Fruit fly (Drosophila melanogaster) whole organism, embryonic: ENCODE measurements around the gene Ing5.

Experiments
- CG1024 ChIP-seq: fragments of 200-800 bp; sonication (Bioruptor generic); IDR thresholded peaks from 2 replicates; pipeline ENCODE4 v1.3.6; 2022; ENCODE audit warnings: missing biosample characterization, missing genetic modification characterization
- CG10462 ChIP-seq: fragments of 200-800 bp; sonication (Bioruptor generic); optimal IDR thresholded peaks from 2 replicates; lab custom pipeline; 2016; ENCODE audit warnings: missing biosample characterization, missing genetic modification characterization
- CG11093 ChIP-seq: fragments of 200-800 bp; sonication (Bioruptor generic); IDR thresholded peaks from 3 replicates; pipeline ENCODE4 v1.3.6; 2022; ENCODE audit warnings: missing biosample characterization, missing genetic modification characterization
- CG11504 ChIP-seq: fragments of 200-800 bp; sonication (Bioruptor generic); optimal IDR thresholded peaks from 3 replicates; lab custom pipeline; 2019; ENCODE audit warnings: missing biosample characterization, mild to moderate bottlenecking, missing genetic modification characterization, moderate library complexity
- CG11695 ChIP-seq: fragments of 200-800 bp; sonication (Bioruptor generic); IDR thresholded peaks from 3 replicates; pipeline ENCODE4 v1.3.6; 2022; ENCODE audit warnings: missing biosample characterization, missing genetic modification characterization
- CG12391 ChIP-seq: fragments of 200-800 bp; sonication (Bioruptor generic); optimal IDR thresholded peaks from 3 replicates; lab custom pipeline; 2018; ENCODE audit warnings: missing biosample characterization, mild to moderate bottlenecking, missing genetic modification characterization, moderate library complexity
- CG13775 ChIP-seq: fragments of 200-800 bp; sonication (Bioruptor generic); optimal IDR thresholded peaks from 3 replicates; lab custom pipeline; 2017; ENCODE audit warnings: missing biosample characterization, mild to moderate bottlenecking, missing genetic modification characterization
- CG14860 ChIP-seq: fragments of 200-800 bp; sonication (Bioruptor generic); IDR thresholded peaks from 3 replicates; pipeline ENCODE4 v1.3.6; 2022; ENCODE audit warnings: missing biosample characterization, missing genetic modification characterization; ENCODE audit not compliant: partially characterized antibody
- CG15269 ChIP-seq: fragments of 200-800 bp; sonication (Bioruptor generic); optimal IDR thresholded peaks from 2 replicates; lab custom pipeline; 2018; ENCODE audit warnings: missing biosample characterization, mild to moderate bottlenecking, missing genetic modification characterization, moderate library complexity
- CG1603 ChIP-seq: fragments of 200-800 bp; sonication (Bioruptor generic); optimal IDR thresholded peaks from 2 replicates; lab custom pipeline; 2019; ENCODE audit warnings: missing biosample characterization, mild to moderate bottlenecking, missing genetic modification characterization, moderate library complexity
- CG17829 ChIP-seq: fragments of 200-800 bp; optimal IDR thresholded peaks from 2 replicates; lab custom pipeline; 2019; ENCODE audit warnings: missing biosample characterization, mild to moderate bottlenecking, missing genetic modification characterization, moderate library complexity
- CG2678 ChIP-seq: fragments of 200-800 bp; sonication (Bioruptor generic); optimal IDR thresholded peaks from 3 replicates; lab custom pipeline; 2019; ENCODE audit warnings: missing biosample characterization, mild to moderate bottlenecking, missing genetic modification characterization, moderate library complexity
- CG2712 ChIP-seq: fragments of 200-800 bp; optimal IDR thresholded peaks from 3 replicates; lab custom pipeline; 2019; ENCODE audit warnings: missing biosample characterization, mild to moderate bottlenecking, missing genetic modification characterization, moderate library complexity
- CG3065 ChIP-seq: fragments of 200-800 bp; sonication (Bioruptor generic); optimal IDR thresholded peaks from 2 replicates; lab custom pipeline; 2016; ENCODE audit warnings: missing biosample characterization, missing genetic modification characterization
- CG31441 ChIP-seq: fragments of 200-800 bp; sonication (Bioruptor generic); IDR thresholded peaks from 2 replicates; pipeline ENCODE4 v1.3.6; 2022; ENCODE audit warnings: missing biosample characterization, missing genetic modification characterization
- CG3281 ChIP-seq: fragments of 200-800 bp; sonication (Bioruptor generic); optimal IDR thresholded peaks from 3 replicates; lab custom pipeline; 2017; ENCODE audit warnings: missing biosample characterization, mild to moderate bottlenecking, missing genetic modification characterization
- CG34422 ChIP-seq: fragments of 200-800 bp; sonication (Bioruptor generic); IDR thresholded peaks from 3 replicates; pipeline ENCODE4 v1.3.6; 2022; ENCODE audit warnings: missing biosample characterization, missing genetic modification characterization
- CG7839 ChIP-seq: fragments of 200-800 bp; sonication (Bioruptor generic); optimal IDR thresholded peaks from 3 replicates; lab custom pipeline; 2018; ENCODE audit warnings: missing biosample characterization, mild to moderate bottlenecking, missing genetic modification characterization, moderate library complexity
- CG8388 ChIP-seq: fragments of 200-800 bp; sonication (Bioruptor generic); optimal IDR thresholded peaks from 2 replicates; lab custom pipeline; 2019; ENCODE audit warnings: missing biosample characterization, mild to moderate bottlenecking, missing genetic modification characterization, moderate library complexity
- CG8944 ChIP-seq: fragments of 200-800 bp; sonication (Bioruptor generic); optimal IDR thresholded peaks from 3 replicates; lab custom pipeline; 2016; ENCODE audit warnings: missing biosample characterization, missing genetic modification characterization
- CTCF ChIP-seq: fragments of 200-800 bp; sonication (Bioruptor generic); optimal IDR thresholded peaks from 2 replicates; lab custom pipeline; 2017; ENCODE audit warnings: missing biosample characterization, mild to moderate bottlenecking, missing genetic modification characterization, moderate library complexity
- Deaf1 ChIP-seq: fragments of 200-800 bp; optimal IDR thresholded peaks from 3 replicates; lab custom pipeline; 2019; ENCODE audit warnings: missing biosample characterization, mild to moderate bottlenecking, missing genetic modification characterization, moderate library complexity
- Drgx ChIP-seq: fragments of 200-800 bp; sonication (Bioruptor generic); IDR thresholded peaks from 2 replicates; pipeline ENCODE4 v1.3.6; 2022; ENCODE audit warnings: missing biosample characterization, missing genetic modification characterization
- Gsc ChIP-seq: fragments of 200-800 bp; sonication (Bioruptor generic); IDR thresholded peaks from 2 replicates; pipeline ENCODE4 v1.3.6; 2022; ENCODE audit warnings: missing biosample characterization, missing genetic modification characterization
- HLHmδ ChIP-seq: fragments of 200-800 bp; sonication (Bioruptor generic); optimal IDR thresholded peaks from 2 replicates; lab custom pipeline; 2018; ENCODE audit warnings: missing biosample characterization, mild to moderate bottlenecking, missing genetic modification characterization, moderate library complexity
- HmgZ ChIP-seq: fragments of 200-800 bp; sonication (Bioruptor generic); optimal IDR thresholded peaks from 2 replicates; lab custom pipeline; 2018; ENCODE audit warnings: missing biosample characterization, mild to moderate bottlenecking, missing genetic modification characterization
- Hr51 ChIP-seq, 2 experiments: fragments of 200-800 bp; sonication (Bioruptor generic); optimal IDR thresholded peaks; 2 replicates in 1 of 2; 3 replicates in 1 of 2; lab custom pipeline; 2016 to 2018; ENCODE audit warnings: missing biosample characterization in 2 of 2, missing genetic modification characterization in 2 of 2, mild to moderate bottlenecking in 1 of 2, moderate library complexity in 1 of 2
- Meics ChIP-seq: fragments of 200-800 bp; sonication (Bioruptor generic); optimal IDR thresholded peaks from 2 replicates; lab custom pipeline; 2017; ENCODE audit warnings: missing biosample characterization, mild to moderate bottlenecking, missing genetic modification characterization
- Neu2 ChIP-seq: fragments of 200-800 bp; sonication (Bioruptor generic); optimal IDR thresholded peaks from 3 replicates; lab custom pipeline; 2016; ENCODE audit warnings: missing biosample characterization, missing genetic modification characterization, borderline replicate concordance
- Pdp1 ChIP-seq, 2 experiments: fragments of 200-800 bp; sonication (Bioruptor generic); optimal IDR thresholded peaks; 3 replicates each; lab custom pipeline; 2016; ENCODE audit warnings: missing biosample characterization in 2 of 2, missing genetic modification characterization in 2 of 2, mild to moderate bottlenecking in 1 of 2, moderate library complexity in 1 of 2
- Rfx ChIP-seq: fragments of 200-800 bp; sonication (Bioruptor generic); IDR thresholded peaks from 2 replicates; pipeline ENCODE4 v1.3.6; 2022; ENCODE audit warnings: missing biosample characterization, missing genetic modification characterization
- Sox102F ChIP-seq: fragments of 200-800 bp; sonication (Bioruptor generic); optimal IDR thresholded peaks from 2 replicates; lab custom pipeline; 2018; ENCODE audit warnings: missing biosample characterization, mild to moderate bottlenecking, missing genetic modification characterization, moderate library complexity
- Vsx1 ChIP-seq: fragments of 200-800 bp; sonication (Bioruptor generic); optimal IDR thresholded peaks from 2 replicates; lab custom pipeline; 2017; ENCODE audit warnings: missing biosample characterization, mild to moderate bottlenecking, missing genetic modification characterization, missing genetic modification reagents
- bcd ChIP-seq: fragments of 200-800 bp; sonication (Bioruptor generic); optimal IDR thresholded peaks from 2 replicates; lab custom pipeline; 2017; ENCODE audit warnings: missing biosample characterization, mild to moderate bottlenecking, missing genetic modification characterization
- dimm ChIP-seq: fragments of 200-800 bp; sonication (Bioruptor generic); IDR thresholded peaks from 2 replicates; pipeline ENCODE4 v1.3.6; 2022; ENCODE audit warnings: missing biosample characterization, missing genetic modification characterization
- dmrt99B ChIP-seq: fragments of 200-800 bp; sonication (Bioruptor generic); optimal IDR thresholded peaks from 2 replicates; lab custom pipeline; 2018; ENCODE audit warnings: missing biosample characterization, mild to moderate bottlenecking, missing genetic modification characterization, moderate library complexity
- gem ChIP-seq: fragments of 200-800 bp; sonication (Bioruptor generic); optimal IDR thresholded peaks from 2 replicates; lab custom pipeline; 2019; ENCODE audit warnings: missing biosample characterization, mild to moderate bottlenecking, missing genetic modification characterization, moderate library complexity
- grau ChIP-seq: fragments of 200-800 bp; optimal IDR thresholded peaks from 3 replicates; lab custom pipeline; 2019; ENCODE audit warnings: missing biosample characterization, mild to moderate bottlenecking, missing genetic modification characterization, moderate library complexity
- hkb ChIP-seq, 2 experiments: fragments of 200-800 bp in 1 of 2; fragments of >200 bp in 1 of 2; sonication (Bioruptor generic) in 1 of 2; IDR thresholded peaks in 1 of 2; optimal IDR thresholded peaks in 1 of 2; 2 replicates each; pipeline versions ENCODE4 v1.3.6 to Lab custom; 2017 to 2022; ENCODE audit warnings: missing biosample characterization in 1 of 2, missing genetic modification characterization in 1 of 2
- mirr ChIP-seq: fragments of 200-800 bp; sonication (Bioruptor generic); optimal IDR thresholded peaks from 3 replicates; lab custom pipeline; 2018; ENCODE audit warnings: missing biosample characterization, mild to moderate bottlenecking, missing genetic modification characterization
- pnt ChIP-seq: fragments of 200-800 bp; sonication (Bioruptor generic); optimal IDR thresholded peaks from 3 replicates; lab custom pipeline; 2016; ENCODE audit warnings: missing biosample characterization, missing genetic modification characterization
- pum ChIP-seq: fragments of 200-800 bp; sonication (Bioruptor generic); optimal IDR thresholded peaks from 2 replicates; lab custom pipeline; 2016; ENCODE audit warnings: missing biosample characterization, missing genetic modification characterization
- rib ChIP-seq: fragments of 200-800 bp; sonication (Bioruptor generic); IDR thresholded peaks from 2 replicates; pipeline ENCODE4 v1.3.6; 2022; ENCODE audit warnings: missing biosample characterization, missing genetic modification characterization
- row ChIP-seq: fragments of 200-800 bp; sonication (Bioruptor generic); IDR thresholded peaks from 3 replicates; pipeline ENCODE4 v1.3.6; 2022; ENCODE audit warnings: missing biosample characterization, missing genetic modification characterization
- sens ChIP-seq: fragments of 200-800 bp; sonication (Bioruptor generic); peaks from one replicate; lab custom pipeline; 2016; ENCODE audit warnings: missing biosample characterization, missing genetic modification characterization
- slbo ChIP-seq: fragments of 200-800 bp; sonication (Bioruptor generic); IDR thresholded peaks from 2 replicates; pipeline ENCODE4 v1.3.6; 2022; ENCODE audit warnings: missing biosample characterization, missing genetic modification characterization
- twi ChIP-seq: fragments of 200-800 bp; optimal IDR thresholded peaks from 2 replicates; lab custom pipeline; 2019; ENCODE audit warnings: missing biosample characterization, mild to moderate bottlenecking, missing genetic modification characterization, moderate library complexity
- unpg ChIP-seq: fragments of 200-800 bp; sonication (Bioruptor generic); optimal IDR thresholded peaks from 3 replicates; lab custom pipeline; 2018; ENCODE audit warnings: missing biosample characterization, mild to moderate bottlenecking, missing genetic modification characterization, moderate library complexity

Ing5 gene

DNA sequence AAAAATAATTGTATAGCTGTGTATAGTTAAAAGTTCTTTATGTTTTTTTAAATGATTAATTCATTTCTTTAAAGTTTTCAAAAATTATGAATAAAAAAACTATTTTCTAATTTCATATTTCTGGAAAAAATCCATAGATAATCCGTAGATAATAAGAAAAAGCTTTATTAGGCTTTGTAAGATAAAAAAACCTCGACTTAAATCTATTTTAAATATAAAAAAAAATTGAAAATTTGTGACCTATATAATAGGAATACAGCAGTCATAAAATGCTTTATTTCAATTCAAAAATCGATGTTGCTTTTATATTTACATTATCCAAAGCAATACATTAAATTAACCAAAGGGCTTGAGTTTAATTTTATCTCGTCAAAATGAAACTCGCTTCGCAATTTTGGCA lies 25.1 kb upstream of the Ing5 start, which contains the start of gene Flad2:
Gene Flad2, plus strand, starts transcription at position 301 of the 400 bp plus-strand sequence.
- TF ChIP-seq CG31441 (no peak), CG2712 (no peak), Vsx1 (GFP tag; lab: Kevin White, UChicago) (no peak), twi (no peak), Gsc (GFP tag; lab: Robert Waterston, UW) (no peak), bcd (GFP tag; lab: Kevin White, UChicago) (no peak), dimm (no peak), CG8388 (GFP tag; lab: Kevin White, UChicago) (no peak), HmgZ (no peak), CG34422 (GFP tag; lab: Robert Waterston, UW) (no peak), CG3065 (GFP tag; lab: Kevin White, UChicago) (no peak), CG17829 (tag; lab: Kevin White, UChicago) (no peak)

dm6 chr2L:13411566-13411965 lies 24.5 kb upstream of the Ing5 start, which contains the start of gene Vm34Ca:
Gene Vm34Ca (minus strand): TSS chr2L:13411631.
- 0 out of 3 replicates have a peak, but pooled peaks have one; percentile 12 for TF ChIP-seq CG14860 (GFP tag; lab: Robert Waterston, UW)
- no peak for TF ChIP-seq CG11093 (GFP tag; lab: Robert Waterston, UW)
- no peak for TF ChIP-seq CG1603 (tag; lab: Kevin White, UChicago)
- TF ChIP-seq CTCF (GFP tag; lab: Kevin White, UChicago) = no peak
- no peak for TF ChIP-seq CG10462 (GFP tag; lab: Kevin White, UChicago)
- no peak for TF ChIP-seq pnt (GFP tag; lab: Kevin White, UChicago)

- TF ChIP-seq Pdp1 (GFP tag; optimal IDR thresholded peaks at IDR 0.05; lab: Kevin White, UChicago) (peak in 1 of 2 experiments; percentile 4), grau (tag; lab: Kevin White, UChicago) (peak; percentile 29), unpg (peak; percentile 17), Deaf1 (tag; lab: Kevin White, UChicago) (peak; percentile 64), rib (GFP tag; lab: Robert Waterston, UW) (no peak), mirr (GFP tag; lab: Kevin White, UChicago) (no peak), gem (tag; lab: Kevin White, UChicago) (peak; percentile 43), Drgx (GFP tag; lab: Robert Waterston, UW) (peak; percentile 28; the same call in 1 of the 2 replicates), CG11504 (tag; lab: Kevin White, UChicago) (peak; percentile 15), hkb (optimal IDR thresholded peaks at IDR 0.05; lab: Kevin White, UChicago) (no peak), hkb (GFP tag; IDR thresholded peaks at IDR 0.05; lab: Robert Waterston, UW) (0 out of 2 replicates have a peak, but pooled peaks have one; percentile 11), CG3281 (peak; percentile 11), row (GFP tag; lab: Robert Waterston, UW) (peak; percentile 53), sens (peak; percentile 86), HLHmδ (GFP tag; lab: Kevin White, UChicago) (no peak), CG15269 (tag; lab: Kevin White, UChicago) (peak; percentile 18), slbo (GFP tag; lab: Robert Waterston, UW) (peak; percentile 46; the same call in 1 of the 2 replicates), Rfx (GFP tag; lab: Robert Waterston, UW) (0 out of 2 replicates have a peak, but pooled peaks have one; percentile 12), Meics (GFP tag; lab: Kevin White, UChicago) (peak; percentile 3), CG7839 (tag; lab: Kevin White, UChicago) (peak; percentile 24), CG8944 (no peak), CG12391 (tag; lab: Kevin White, UChicago) (peak; percentile 2), CG1024 (no peak), CG11695 (GFP tag; lab: Robert Waterston, UW) (0 out of 3 replicates have a peak, but pooled peaks have one; percentile 17), Sox102F (peak; percentile 16), Neu2 (GFP tag; lab: Kevin White, UChicago) (no peak), Hr51 (GFP tag; optimal IDR thresholded peaks at IDR 0.05; lab: Kevin White, UChicago) (peak in 1 of 2 experiments; percentile 11), CG13775 (peak; percentile 5), pum (no peak), CG2678 (tag; lab: Kevin White, UChicago) (peak; percentile 22), dmrt99B (tag; lab: Kevin White, UChicago) (peak; percentile 11)
Observed at dm6 chr2L:13399565-13399964, 12.5 kb upstream of the Ing5 start.
